Worm (Caenorhabditis elegans) whole organism, L2 larva: ENCODE measurements around the gene F59A1.12.

ENCODE experiments used
- ama-1 ChIP-seq: fragments of 150-350 bp; optimal IDR thresholded peaks from 2 replicates; lab custom pipeline; 2018; ENCODE audit warnings: inconsistent platforms
- ceh-82 ChIP-seq: fragments of 150-350 bp; optimal IDR thresholded peaks from 2 replicates; lab custom pipeline; 2014; ENCODE audit warnings: missing biosample characterization, missing genetic modification characterization
- dmd-4 ChIP-seq: sonication (generic microtip); optimal IDR thresholded peaks from 2 replicates; lab custom pipeline; 2017; ENCODE audit warnings: missing biosample characterization, missing genetic modification characterization
- egl-27 ChIP-seq: sonication (generic microtip); optimal IDR thresholded peaks from 3 replicates; lab custom pipeline; 2017; ENCODE audit warnings: missing biosample characterization, missing genetic modification reagents, missing genetic modification characterization
- elt-3 ChIP-seq: sonication (generic microtip); optimal IDR thresholded peaks from 2 replicates; lab custom pipeline; 2017; ENCODE audit warnings: missing biosample characterization, missing genetic modification characterization
- lin-39 ChIP-seq: fragments of 150-350 bp; optimal IDR thresholded peaks from 2 replicates; lab custom pipeline; 2014; ENCODE audit warnings: missing biosample characterization, missing genetic modification reagents, missing genetic modification characterization
- nhr-23 ChIP-seq: fragments of 150-350 bp; optimal IDR thresholded peaks from 2 replicates; lab custom pipeline; 2014; ENCODE audit warnings: missing biosample characterization, missing genetic modification reagents, missing genetic modification characterization
- nhr-237 ChIP-seq: fragments of 150-350 bp; optimal IDR thresholded peaks from 2 replicates; lab custom pipeline; 2014; ENCODE audit warnings: missing biosample characterization, missing genetic modification characterization
- nhr-25 ChIP-seq: fragments of 150-350 bp; sonication (generic microtip); optimal IDR thresholded peaks from 3 replicates; lab custom pipeline; 2014; ENCODE audit warnings: missing biosample characterization, missing genetic modification characterization
- skn-1 ChIP-seq: sonication (generic microtip); optimal IDR thresholded peaks from 2 replicates; lab custom pipeline; 2017; ENCODE audit warnings: missing biosample characterization, missing genetic modification characterization
- unc-39 ChIP-seq: fragments of 150-350 bp; optimal IDR thresholded peaks from 2 replicates; lab custom pipeline; 2014; ENCODE audit warnings: missing biosample characterization, missing genetic modification characterization
- zag-1 ChIP-seq: fragments of 150-350 bp; optimal IDR thresholded peaks from 2 replicates; lab custom pipeline; 2014; ENCODE audit warnings: missing biosample characterization, missing genetic modification characterization

DNA sequence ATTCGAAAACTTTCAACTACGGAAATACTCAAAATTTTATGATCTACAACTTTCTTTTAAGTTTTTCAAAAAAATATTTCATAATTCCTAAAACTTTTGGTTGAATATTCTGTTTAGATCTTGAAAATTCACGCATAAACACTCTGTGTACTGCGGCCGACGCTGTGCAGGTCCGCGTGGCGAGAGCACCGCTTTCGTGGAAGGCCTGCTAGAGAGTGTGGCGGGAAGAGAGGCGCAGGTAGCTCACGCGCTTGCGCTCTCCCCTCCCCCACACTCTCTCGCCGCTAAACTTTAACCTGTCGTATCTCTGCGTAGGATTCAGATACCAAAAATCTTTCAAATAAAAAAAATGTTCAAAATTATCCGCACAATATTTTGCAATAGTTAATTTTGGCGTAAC is 15.7 kb upstream of the F59A1.12 start:
- TF ChIP-seq ceh-82 (tag; lab: Kevin White, UChicago) (no peak), dmd-4 (tag; lab: Kevin White, UChicago) (no peak), lin-39 (no peak), nhr-237 (tag; lab: Kevin White, UChicago) (no peak), ama-1 (lab: Kevin White, UChicago) (no peak), zag-1 (tag; lab: Kevin White, UChicago) (no peak), nhr-25 (tag; lab: Kevin White, UChicago) (no peak), skn-1 (tag; lab: Kevin White, UChicago) (no peak), elt-3 (tag; lab: Kevin White, UChicago) (no peak), nhr-23 (tag; lab: Kevin White, UChicago) (no peak), unc-39 (tag; lab: Kevin White, UChicago) (no peak), egl-27 (no peak)
